Fruit fly (Drosophila melanogaster): ENCODE results near the gene CG14777.
A peak's percentile ranks its signal among the peaks of the same experiment; 100 is the strongest.

CG14777 gene

DNA sequence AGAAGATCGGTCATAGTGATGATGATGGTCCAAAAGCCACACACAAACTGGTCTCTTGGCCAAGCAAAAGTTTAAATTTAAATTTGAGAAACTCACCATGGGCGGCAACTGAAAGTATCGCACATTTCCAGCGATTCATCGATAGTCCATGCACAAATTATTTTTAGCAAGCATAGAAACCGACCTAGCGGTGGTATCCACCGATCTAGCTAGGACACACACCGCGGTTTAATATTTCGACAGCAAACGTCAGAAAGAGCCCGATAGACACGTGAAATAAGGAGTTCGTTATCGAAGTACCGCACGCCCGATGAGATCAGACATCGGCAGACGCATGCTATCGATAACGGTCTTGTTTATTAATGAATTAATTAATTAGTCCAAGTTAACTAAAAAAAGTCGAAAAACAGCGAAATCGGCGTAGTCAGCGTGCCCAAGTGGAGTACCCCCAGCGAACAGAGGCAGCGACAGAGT, 46.9 kb downstream of the CG14777 start, which contains the start of gene CG14795 (continued):
- peak; percentile 66 for TF ChIP-seq CTCF (GFP tag; optimal IDR thresholded peaks at IDR 0.05)
- no peak for TF ChIP-seq zf30C (GFP tag; optimal IDR thresholded peaks at IDR 0.05)
- no peak for TF ChIP-seq CG34376 (GFP tag; optimal IDR thresholded peaks at IDR 0.05)
- TF ChIP-seq Rx (GFP tag; IDR thresholded peaks at IDR 0.05) = no peak
- peak; percentile 89 for TF ChIP-seq gfzf (GFP tag; optimal IDR thresholded peaks at IDR 0.05)
- no peak for TF ChIP-seq CkIIα-i1 (GFP tag; IDR thresholded peaks at IDR 0.05)
- TF ChIP-seq CG6765 (GFP tag; optimal IDR thresholded peaks at IDR 0.05) = no peak
- no peak for TF ChIP-seq CG9437 (GFP tag; optimal IDR thresholded peaks at IDR 0.05)
- no peak for TF ChIP-seq mirr (GFP tag; optimal IDR thresholded peaks at IDR 0.05)
- no peak for TF ChIP-seq emc (GFP tag; optimal IDR thresholded peaks at IDR 0.05)
- 0 out of 3 replicates have a peak, but pooled peaks have one; percentile 29 for TF ChIP-seq CG34422 (GFP tag; IDR thresholded peaks at IDR 0.05)
- TF ChIP-seq Dad (GFP tag; optimal IDR thresholded peaks at IDR 0.05) = peak; percentile 40
- peak; percentile 53 for TF ChIP-seq pho (GFP tag; optimal IDR thresholded peaks at IDR 0.05)
- TF ChIP-seq wor (GFP tag; IDR thresholded peaks at IDR 0.05) = no peak
- TF ChIP-seq Ssrp (tag; optimal IDR thresholded peaks at IDR 0.05) = no peak
- TF ChIP-seq hbn (GFP tag; IDR thresholded peaks at IDR 0.05; ENCODE audit: partially characterized antibody) = peak; percentile 98
- no peak for TF ChIP-seq sens-2 (GFP tag; IDR thresholded peaks at IDR 0.05)
- no peak for TF ChIP-seq Ravus (GFP tag; IDR thresholded peaks at IDR 0.05)
- no peak for TF ChIP-seq pan (optimal IDR thresholded peaks at IDR 0.05)
- TF ChIP-seq pan (GFP tag; optimal IDR thresholded peaks at IDR 0.05 in 1 of 2, IDR thresholded peaks at IDR 0.05 in 1 of 2) = no peak
- TF ChIP-seq CG10209 (GFP tag; optimal IDR thresholded peaks at IDR 0.05) = no peak
- no peak for TF ChIP-seq Camta (GFP tag; optimal IDR thresholded peaks at IDR 0.05)
- no peak for TF ChIP-seq cwo (GFP tag; optimal IDR thresholded peaks at IDR 0.05)
- no peak for TF ChIP-seq CG4854 (GFP tag; optimal IDR thresholded peaks at IDR 0.05)
- TF ChIP-seq fd64A (GFP tag; optimal IDR thresholded peaks at IDR 0.05) = no peak
- no peak for TF ChIP-seq CG4820 (GFP tag; optimal IDR thresholded peaks at IDR 0.05)
- peak; percentile 75 for TF ChIP-seq gro (GFP tag; optimal IDR thresholded peaks at IDR 0.05)
- TF ChIP-seq CG6254 (GFP tag; optimal IDR thresholded peaks at IDR 0.05) = no peak
- peak; percentile 97 for TF ChIP-seq amos (GFP tag; IDR thresholded peaks at IDR 0.05; ENCODE audit: partially characterized antibody)
- no peak for TF ChIP-seq CG5953 (GFP tag; IDR thresholded peaks at IDR 0.05)
- TF ChIP-seq ken (GFP tag; IDR thresholded peaks at IDR 0.05) = peak; percentile 59; the same call in 1 of the 3 replicates
- TF ChIP-seq row (GFP tag; IDR thresholded peaks at IDR 0.05) = peak; percentile 45; the same call in 2 of the 3 replicates
- peak; percentile 94 for TF ChIP-seq Myb (GFP tag; optimal IDR thresholded peaks at IDR 0.05)
- TF ChIP-seq Meics (GFP tag; optimal IDR thresholded peaks at IDR 0.05) = no peak
- TF ChIP-seq CG8089 (GFP tag; optimal IDR thresholded peaks at IDR 0.05) = no peak
- TF ChIP-seq ato (GFP tag; IDR thresholded peaks at IDR 0.05; ENCODE audit: partially characterized antibody) = peak; percentile 83
- peak; percentile 23 for TF ChIP-seq CG33557 (GFP tag; optimal IDR thresholded peaks at IDR 0.05)
- TF ChIP-seq CG13775 (GFP tag; optimal IDR thresholded peaks at IDR 0.05) = peak; percentile 4
- TF ChIP-seq CG1647 (GFP tag; optimal IDR thresholded peaks at IDR 0.05) = no peak
- no peak for TF ChIP-seq dati (GFP tag; IDR thresholded peaks at IDR 0.05)
- TF ChIP-seq CG8388 (GFP tag; optimal IDR thresholded peaks at IDR 0.05) = no peak
- TF ChIP-seq YL-1 (GFP tag; optimal IDR thresholded peaks at IDR 0.05) = peak; percentile 29
- TF ChIP-seq CG10462 (GFP tag; optimal IDR thresholded peaks at IDR 0.05) = no peak
- TF ChIP-seq rib (GFP tag; IDR thresholded peaks at IDR 0.05) = no peak
- peak; percentile 26; the same call in 1 of the 2 replicates for TF ChIP-seq Ptx1 (GFP tag; IDR thresholded peaks at IDR 0.05)
- TF ChIP-seq CG10366 (GFP tag; IDR thresholded peaks at IDR 0.05) = no peak
- no peak for TF ChIP-seq crol (GFP tag; IDR thresholded peaks at IDR 0.05)
- TF ChIP-seq cad (GFP tag; optimal IDR thresholded peaks at IDR 0.05) = no peak
- TF ChIP-seq Dfd (GFP tag; optimal IDR thresholded peaks at IDR 0.05) = no peak
- TF ChIP-seq ERR (GFP tag; optimal IDR thresholded peaks at IDR 0.05) = peak; percentile 6
- TF ChIP-seq nerfin-1 (tag; optimal IDR thresholded peaks at IDR 0.05) = peak; percentile 13
- TF ChIP-seq maf-S (GFP tag; optimal IDR thresholded peaks at IDR 0.05) = no peak
- no peak for TF ChIP-seq tio (GFP tag; optimal IDR thresholded peaks at IDR 0.05)

All from whole organism, embryonic.